Fruit fly (Drosophila melanogaster): Measurements from ENCODE around the gene CG4880.

DNA sequence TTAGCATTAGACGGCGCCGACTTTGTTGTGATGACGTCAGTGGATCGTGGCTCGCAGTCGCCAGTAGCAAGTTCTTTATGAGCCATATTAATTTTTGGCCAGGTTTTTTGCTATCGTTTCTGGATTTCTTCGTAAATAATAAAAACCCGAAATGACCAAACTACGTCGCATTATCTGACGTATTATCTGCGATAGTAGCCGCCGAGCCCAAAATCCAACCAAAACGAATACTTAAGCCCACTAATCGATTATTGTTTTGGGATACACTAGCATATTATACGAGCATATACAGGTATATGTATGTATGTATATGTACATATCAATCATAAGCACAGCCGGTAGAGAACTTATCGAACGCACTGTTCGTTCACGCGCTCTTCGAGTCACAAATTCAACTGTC is 40.1 kb downstream of the CG4880 start:
- TF ChIP-seq pan (optimal IDR thresholded peaks at IDR 0.05): no peak
- TF ChIP-seq Dll (optimal IDR thresholded peaks at IDR 0.05): no peak
- no peak for TF ChIP-seq CG8478 (optimal IDR thresholded peaks at IDR 0.05)
- TF ChIP-seq usp (GFP tag; optimal IDR thresholded peaks at IDR 0.05): no peak

All from whole organism.